Worm (Caenorhabditis elegans): ENCODE results near the gene Y17G9A.2.

Y17G9A.2 gene

ce11 chrIV:4807219-4807618 is 48.9 kb downstream of the Y17G9A.2 start, which contains the start of gene H06H21.11:
Gene H06H21.11, minus strand, starts transcription at chrIV:4807319.
- no peak for TF ChIP-seq lin-13 (GFP tag; optimal IDR thresholded peaks at IDR 0.05)
- no peak for TF ChIP-seq ama-1 (optimal IDR thresholded peaks at IDR 0.05)
- no peak for TF ChIP-seq nhr-20 (tag; optimal IDR thresholded peaks at IDR 0.05)
- no peak for TF ChIP-seq ceh-63 (GFP tag; optimal IDR thresholded peaks at IDR 0.05)
- no peak for TF ChIP-seq ceh-88 (GFP tag; IDR thresholded peaks at IDR 0.05)
- TF ChIP-seq efl-1 (optimal IDR thresholded peaks at IDR 0.05): no peak
- TF ChIP-seq efl-1 (GFP tag; optimal IDR thresholded peaks at IDR 0.05 in 1 of 2): no peak
- no peak for TF ChIP-seq pax-3 (tag; optimal IDR thresholded peaks at IDR 0.05)
- no peak for TF ChIP-seq ceh-90 (tag; optimal IDR thresholded peaks at IDR 0.05)
- no peak for TF ChIP-seq unc-130 (tag; optimal IDR thresholded peaks at IDR 0.05)
- no peak for TF ChIP-seq C16A3.4 (tag; optimal IDR thresholded peaks at IDR 0.05)
- TF ChIP-seq F16B12.6 (tag; optimal IDR thresholded peaks at IDR 0.05): no peak
- TF ChIP-seq lin-15B (tag; optimal IDR thresholded peaks at IDR 0.05): no peak

ce11 chrIV:4806486-4806885 is 49.6 kb downstream of the Y17G9A.2 start, which contains the start of gene dpf-5:
Gene dpf-5, minus strand, starts transcription at chrIV:4806586.
- TF ChIP-seq nhr-85 (tag) (peak; percentile 10), isw-1 (GFP tag; IDR thresholded peaks at IDR 0.05) (no peak)

Measured in whole organism, L1 larva.